Fruit fly (Drosophila melanogaster) whole organism, wandering third instar larva: Measurements from ENCODE around the gene CG42376.

Experiments used
- Hr78 ChIP-seq: fragments of >200 bp; optimal IDR thresholded peaks from 2 replicates; lab custom pipeline; 2017; ENCODE audit warnings: missing biosample characterization, missing genetic modification characterization
- h ChIP-seq: fragments of 200-800 bp; sonication (Bioruptor generic); optimal IDR thresholded peaks from 3 replicates; lab custom pipeline; 2016; ENCODE audit warnings: missing biosample characterization, mild to moderate bottlenecking, missing genetic modification characterization
- pan ChIP-seq: fragments of >200 bp; optimal IDR thresholded peaks from 2 replicates; lab custom pipeline; 2017
- rgr ChIP-seq: fragments of 200-800 bp; sonication (Bioruptor generic); optimal IDR thresholded peaks from 3 replicates; lab custom pipeline; 2016; ENCODE audit warnings: missing biosample characterization, mild to moderate bottlenecking, missing genetic modification characterization
- usp ChIP-seq: fragments of >200 bp; optimal IDR thresholded peaks from 2 replicates; lab custom pipeline; 2017; ENCODE audit warnings: missing biosample characterization, missing genetic modification characterization

dm6 chrX:267979-268378, 13.3 kb downstream of the CG42376 start:
- no peak for TF ChIP-seq pan (lab: Kevin White, UChicago)
- no peak for TF ChIP-seq h (GFP tag; lab: Kevin White, UChicago)
- no peak for TF ChIP-seq rgr (GFP tag; lab: Kevin White, UChicago)
- no peak for TF ChIP-seq usp (GFP tag; lab: Kevin White, UChicago)
- TF ChIP-seq Hr78: no peak
